Worm (Caenorhabditis elegans) whole organism, midembryonic: Measurements from ENCODE around the gene tpst-2.

Source experiments
- T22C8.4 ChIP-seq: fragments of 200-800 bp; sonication (Bioruptor generic); IDR thresholded peaks from 2 replicates; pipeline ENCODE4 v1.3.6; 2022; ENCODE audit warnings: missing genetic modification characterization, missing compliant biosample characterization
- klf-2 ChIP-seq: fragments of 200-800 bp; sonication (Bioruptor generic); conservative IDR thresholded peaks from 2 replicates; pipeline ENCODE4 v1.3.6; 2022; ENCODE audit warnings: missing genetic modification reagents, missing genetic modification characterization, missing compliant biosample characterization
- ref-1 ChIP-seq: fragments of 200-800 bp; sonication (Bioruptor generic); conservative IDR thresholded peaks from 2 replicates; pipeline ENCODE4 v1.3.6; 2022; ENCODE audit warnings: missing genetic modification reagents, missing genetic modification characterization, missing compliant biosample characterization
- tab-1 ChIP-seq: fragments of 200-800 bp; sonication (Bioruptor generic); IDR thresholded peaks from 2 replicates; pipeline ENCODE4 v1.3.6; 2022; ENCODE audit warnings: missing genetic modification characterization, missing compliant biosample characterization
- ztf-23 ChIP-seq: fragments of 200-800 bp; sonication (Bioruptor generic); IDR thresholded peaks from 2 replicates; pipeline ENCODE4 v1.3.6; 2022; ENCODE audit warnings: missing genetic modification reagents, missing genetic modification characterization, missing compliant biosample characterization
- ztf-29 ChIP-seq: fragments of 200-800 bp; sonication (Bioruptor generic); IDR thresholded peaks from 2 replicates; pipeline ENCODE4 v1.3.6; 2022; ENCODE audit warnings: missing genetic modification reagents, missing genetic modification characterization, missing compliant biosample characterization

DNA sequence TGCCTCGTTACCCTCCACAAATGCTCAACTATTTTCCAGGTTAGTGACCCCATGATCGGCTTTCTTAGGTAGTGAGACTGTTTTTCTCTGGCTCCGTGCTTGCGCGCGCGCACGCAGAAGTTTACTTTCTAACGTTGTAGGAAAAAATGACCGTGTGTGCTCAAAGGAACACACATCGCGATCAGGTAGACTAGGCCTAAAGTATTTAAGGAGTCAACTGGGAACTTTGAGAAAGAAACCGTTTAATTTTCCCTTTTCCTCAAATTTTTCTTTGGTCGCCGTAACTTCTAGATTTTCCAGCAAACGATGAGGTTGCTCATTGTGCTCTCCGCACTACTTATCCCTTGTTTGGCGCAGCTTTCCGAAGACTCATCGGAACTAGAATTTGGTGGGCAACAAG is 30.7 kb upstream of the tpst-2 start, which contains the start of gene idpp-1:
- TF ChIP-seq klf-2 (GFP tag; lab: Robert Waterston, UW) (no peak), ref-1 (GFP tag; lab: Robert Waterston, UW) (no peak), tab-1 (GFP tag; lab: Robert Waterston, UW) (no peak), ztf-23 (no peak), T22C8.4 (no peak), ztf-29 (no peak)
